Fruit fly (Drosophila melanogaster) whole organism, prepupa: ENCODE results near the gene Ctr1A.

Experiments used
- Blimp-1 ChIP-seq: fragments of 200-800 bp; sonication (Bioruptor generic); optimal IDR thresholded peaks from 3 replicates; lab custom pipeline; 2017; ENCODE audit warnings: missing biosample characterization, missing genetic modification characterization, mild to moderate bottlenecking, moderate library complexity, missing genetic modification reagents
- CG10631 ChIP-seq: fragments of 200-800 bp; sonication (Bioruptor generic); optimal IDR thresholded peaks from 2 replicates; lab custom pipeline; 2016; ENCODE audit warnings: missing biosample characterization, missing genetic modification characterization
- CG10669 ChIP-seq: fragments of 200-800 bp; sonication (Bioruptor generic); optimal IDR thresholded peaks from 3 replicates; lab custom pipeline; 2018; ENCODE audit warnings: missing biosample characterization, mild to moderate bottlenecking, missing genetic modification characterization, moderate library complexity
- CG11762 ChIP-seq: fragments of 200-800 bp; sonication (Bioruptor generic); optimal IDR thresholded peaks from 3 replicates; lab custom pipeline; 2016; ENCODE audit warnings: missing biosample characterization, missing genetic modification characterization; ENCODE audit not compliant: insufficient read depth
- CG11902 ChIP-seq: fragments of 200-800 bp; sonication (Bioruptor generic); optimal IDR thresholded peaks from 3 replicates; lab custom pipeline; 2016; ENCODE audit warnings: missing biosample characterization, missing genetic modification characterization
- CG15336 ChIP-seq: fragments of 200-800 bp; sonication (Bioruptor generic); IDR thresholded peaks from 2 replicates; pipeline ENCODE4 v1.3.6; 2022; ENCODE audit warnings: missing biosample characterization, missing genetic modification characterization
- CG1621 ChIP-seq: fragments of 200-800 bp; sonication (Bioruptor generic); optimal IDR thresholded peaks from 3 replicates; lab custom pipeline; 2018; ENCODE audit warnings: missing biosample characterization, mild to moderate bottlenecking, missing genetic modification characterization
- CG3032 ChIP-seq: fragments of 200-800 bp; optimal IDR thresholded peaks from 2 replicates; lab custom pipeline; 2019; ENCODE audit warnings: missing biosample characterization, mild to moderate bottlenecking, missing genetic modification characterization, moderate library complexity
- CG31627 ChIP-seq: fragments of 200-800 bp; sonication (Bioruptor generic); optimal IDR thresholded peaks from 3 replicates; lab custom pipeline; 2016; ENCODE audit warnings: missing biosample characterization, missing genetic modification characterization
- CG32006 ChIP-seq: fragments of 200-800 bp; sonication (Bioruptor generic); optimal IDR thresholded peaks from 3 replicates; lab custom pipeline; 2017; ENCODE audit warnings: missing biosample characterization, mild to moderate bottlenecking, missing genetic modification characterization
- CG34406 ChIP-seq: fragments of 200-800 bp; sonication (Bioruptor generic); optimal IDR thresholded peaks from 3 replicates; lab custom pipeline; 2016; ENCODE audit warnings: missing biosample characterization, missing genetic modification characterization
- CG4318 ChIP-seq: fragments of 200-800 bp; sonication (Bioruptor generic); optimal IDR thresholded peaks from 3 replicates; lab custom pipeline; 2017; ENCODE audit warnings: missing biosample characterization, mild to moderate bottlenecking, missing genetic modification characterization
- CG6163 ChIP-seq: fragments of 200-800 bp; sonication (Bioruptor generic); IDR thresholded peaks from 3 replicates; pipeline ENCODE4 v1.3.6; 2022; ENCODE audit warnings: missing biosample characterization, missing genetic modification characterization
- CG6276 ChIP-seq: fragments of 200-800 bp; sonication (Bioruptor generic); optimal IDR thresholded peaks from 2 replicates; lab custom pipeline; 2017; ENCODE audit warnings: missing biosample characterization, mild to moderate bottlenecking, missing genetic modification characterization
- CG6792 ChIP-seq: fragments of 200-800 bp; sonication (Bioruptor generic); optimal IDR thresholded peaks from 3 replicates; lab custom pipeline; 2016; ENCODE audit warnings: missing biosample characterization, missing genetic modification characterization
- CG6854 ChIP-seq: fragments of 200-800 bp; sonication (Bioruptor generic); optimal IDR thresholded peaks from 2 replicates; lab custom pipeline; 2017; ENCODE audit warnings: missing biosample characterization, mild to moderate bottlenecking, missing genetic modification characterization
- CG7368 ChIP-seq: fragments of 200-800 bp; sonication (Bioruptor generic); optimal IDR thresholded peaks from 3 replicates; lab custom pipeline; 2016; ENCODE audit warnings: missing biosample characterization, missing genetic modification characterization
- CG8319 ChIP-seq: fragments of 200-800 bp; sonication (Bioruptor generic); optimal IDR thresholded peaks from 3 replicates; lab custom pipeline; 2016; ENCODE audit warnings: missing biosample characterization, missing genetic modification characterization
- CG8632 ChIP-seq: fragments of 200-800 bp; sonication (Bioruptor generic); optimal IDR thresholded peaks from 3 replicates; lab custom pipeline; 2016; ENCODE audit warnings: missing biosample characterization, missing genetic modification characterization
- CG9139 ChIP-seq: fragments of 200-800 bp; sonication (Bioruptor generic); optimal IDR thresholded peaks from 3 replicates; lab custom pipeline; 2017; ENCODE audit warnings: missing biosample characterization, mild to moderate bottlenecking, missing genetic modification characterization
- Eip78C ChIP-seq: fragments of 200-800 bp; sonication (Bioruptor generic); peaks from one replicate; lab custom pipeline; 2016; ENCODE audit warnings: missing biosample characterization, missing genetic modification characterization
- Ets21C ChIP-seq: fragments of 200-800 bp; sonication (Bioruptor generic); optimal IDR thresholded peaks from 3 replicates; lab custom pipeline; 2016; ENCODE audit warnings: missing biosample characterization, missing genetic modification characterization
- Ets96B ChIP-seq: fragments of 200-800 bp; optimal IDR thresholded peaks from 2 replicates; lab custom pipeline; 2019; ENCODE audit warnings: missing biosample characterization, mild to moderate bottlenecking, missing genetic modification characterization, moderate library complexity
- Gug ChIP-seq: fragments of 200-800 bp; sonication (Bioruptor generic); IDR thresholded peaks from 2 replicates; pipeline ENCODE4 v1.3.6; 2022; ENCODE audit warnings: missing biosample characterization, missing genetic modification characterization
- Hr38 ChIP-seq: sonication (Bioruptor generic); optimal IDR thresholded peaks from 2 replicates; lab custom pipeline; 2016; ENCODE audit warnings: missing biosample characterization, missing genetic modification characterization
- Hr39 ChIP-seq: fragments of 200-800 bp; sonication (Bioruptor generic); optimal IDR thresholded peaks from 2 replicates; lab custom pipeline; 2016; ENCODE audit warnings: missing biosample characterization, missing genetic modification characterization
- Hr4 ChIP-seq: fragments of 200-800 bp; sonication (Bioruptor generic); optimal IDR thresholded peaks from 3 replicates; lab custom pipeline; 2016; ENCODE audit warnings: missing biosample characterization, missing genetic modification characterization
- Lpt ChIP-seq: fragments of 200-800 bp; sonication (Bioruptor generic); optimal IDR thresholded peaks from 3 replicates; lab custom pipeline; 2016; ENCODE audit warnings: missing biosample characterization, missing genetic modification characterization
- Met ChIP-seq: fragments of 200-800 bp; sonication (Bioruptor generic); optimal IDR thresholded peaks from 3 replicates; lab custom pipeline; 2016; ENCODE audit warnings: missing biosample characterization, missing genetic modification characterization
- Sox14 ChIP-seq: fragments of 200-800 bp; sonication (Bioruptor generic); optimal IDR thresholded peaks from 3 replicates; lab custom pipeline; 2016; ENCODE audit warnings: missing biosample characterization, missing genetic modification characterization
- achi ChIP-seq: fragments of 200-800 bp; sonication (Bioruptor generic); optimal IDR thresholded peaks from 3 replicates; lab custom pipeline; 2016; ENCODE audit warnings: missing biosample characterization, missing genetic modification characterization
- acj6 ChIP-seq: fragments of 200-800 bp; sonication (Bioruptor generic); optimal IDR thresholded peaks from 3 replicates; lab custom pipeline; 2016; ENCODE audit warnings: missing biosample characterization, missing genetic modification characterization
- cyc ChIP-seq: fragments of 200-800 bp; sonication (Bioruptor generic); optimal IDR thresholded peaks from 3 replicates; lab custom pipeline; 2016; ENCODE audit warnings: missing biosample characterization, missing genetic modification characterization
- dac ChIP-seq: fragments of 200-800 bp; sonication (Bioruptor generic); optimal IDR thresholded peaks from 2 replicates; lab custom pipeline; 2017; ENCODE audit warnings: missing biosample characterization, mild to moderate bottlenecking, missing genetic modification characterization
- dsx ChIP-seq: fragments of 200-800 bp; optimal IDR thresholded peaks from 3 replicates; lab custom pipeline; 2019; ENCODE audit warnings: missing biosample characterization, mild to moderate bottlenecking, missing genetic modification characterization, moderate library complexity; ENCODE audit not compliant: poor library complexity, severe bottlenecking
- eg ChIP-seq: fragments of 200-800 bp; sonication (Bioruptor generic); IDR thresholded peaks from 3 replicates; pipeline ENCODE4 v1.3.6; 2022; ENCODE audit warnings: missing biosample characterization, missing genetic modification characterization
- esn ChIP-seq: fragments of 200-800 bp; sonication (Bioruptor generic); optimal IDR thresholded peaks from 2 replicates; lab custom pipeline; 2016; ENCODE audit warnings: missing biosample characterization, mild to moderate bottlenecking, missing genetic modification characterization, moderate library complexity
- fd85E ChIP-seq: fragments of 200-800 bp; sonication (Bioruptor generic); optimal IDR thresholded peaks from 3 replicates; lab custom pipeline; 2016; ENCODE audit warnings: missing biosample characterization, missing genetic modification characterization
- net ChIP-seq: fragments of 200-800 bp; sonication (Bioruptor generic); optimal IDR thresholded peaks from 3 replicates; lab custom pipeline; 2016; ENCODE audit warnings: missing biosample characterization, missing genetic modification characterization
- pdm3 ChIP-seq: fragments of 200-800 bp; sonication (Bioruptor generic); optimal IDR thresholded peaks from 3 replicates; lab custom pipeline; 2016; ENCODE audit warnings: missing biosample characterization, missing genetic modification characterization
- salr ChIP-seq, 2 experiments: fragments of 200-800 bp; sonication (Bioruptor generic); optimal IDR thresholded peaks; 3 replicates each; lab custom pipeline; 2016 to 2018; ENCODE audit warnings: missing biosample characterization in 2 of 2, missing genetic modification characterization in 2 of 2, mild to moderate bottlenecking in 1 of 2
- ss ChIP-seq, 2 experiments: fragments of 200-800 bp; sonication (Bioruptor generic); optimal IDR thresholded peaks; 2 replicates in 1 of 2; 3 replicates in 1 of 2; lab custom pipeline; 2017 to 2018; ENCODE audit warnings: mild to moderate bottlenecking in 2 of 2, missing biosample characterization in 2 of 2, missing genetic modification characterization in 2 of 2, moderate library complexity in 1 of 2
- svp ChIP-seq: fragments of 200-800 bp; sonication (Bioruptor generic); peaks from one replicate; lab custom pipeline; 2016; ENCODE audit warnings: missing biosample characterization, missing genetic modification characterization
- topi ChIP-seq: fragments of 200-800 bp; sonication (Bioruptor generic); optimal IDR thresholded peaks from 3 replicates; lab custom pipeline; 2016; ENCODE audit warnings: missing biosample characterization, missing genetic modification characterization

The Ctr1A gene

DNA sequence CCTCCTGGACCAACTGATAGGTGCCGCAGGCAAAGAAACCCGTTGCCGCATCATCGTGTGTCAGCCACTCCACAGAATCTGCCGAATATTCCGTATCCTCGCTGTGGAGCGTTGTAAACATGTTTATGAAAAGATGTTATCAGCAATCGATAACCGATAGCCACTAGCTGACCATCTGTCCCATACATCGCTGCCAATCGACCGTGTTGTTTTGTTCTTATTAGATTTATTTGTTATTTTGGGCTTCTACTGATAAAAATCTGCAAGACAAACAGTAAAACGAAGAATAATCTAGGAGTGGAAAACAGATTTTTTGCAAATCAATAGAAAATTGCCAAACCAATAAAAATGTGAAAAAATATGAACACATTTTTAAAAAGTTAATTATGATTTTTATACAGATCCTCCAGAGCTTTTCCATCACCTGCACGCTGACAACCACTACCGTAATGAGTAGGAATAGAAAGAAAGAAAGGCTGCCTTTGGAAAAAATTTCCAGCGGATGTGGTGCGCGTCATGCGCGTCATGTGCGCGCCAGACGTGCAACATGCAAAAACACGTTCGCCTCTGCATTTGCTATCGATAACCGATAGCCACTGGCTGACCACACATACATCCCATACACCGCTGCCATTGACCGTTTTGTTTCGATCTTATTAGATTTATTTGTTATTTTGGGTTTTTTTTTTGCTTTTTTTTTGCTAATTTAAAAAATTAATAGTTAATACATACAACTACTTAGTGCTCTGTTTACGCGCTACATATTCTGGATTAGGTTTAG, 27.4 kb downstream of the Ctr1A start, which contains the start of gene CG3184:
Gene CG3184, minus strand, starts transcription at position 155 of the 781 bp plus-strand sequence.
- TF ChIP-seq eg (GFP tag; lab: Robert Waterston, UW) (no peak), CG6276 (GFP tag; lab: Kevin White, UChicago) (no peak), CG6163 (GFP tag; lab: Robert Waterston, UW) (no peak), Hr39 (GFP tag; lab: Kevin White, UChicago) (no peak), Met (no peak), dac (no peak), CG34406 (GFP tag; lab: Kevin White, UChicago) (no peak), net (GFP tag; lab: Kevin White, UChicago) (no peak), dsx (GFP tag; lab: Kevin White, UChicago) (no peak)
- TF ChIP-seq, all 60 proteins: peak for 0

DNA sequence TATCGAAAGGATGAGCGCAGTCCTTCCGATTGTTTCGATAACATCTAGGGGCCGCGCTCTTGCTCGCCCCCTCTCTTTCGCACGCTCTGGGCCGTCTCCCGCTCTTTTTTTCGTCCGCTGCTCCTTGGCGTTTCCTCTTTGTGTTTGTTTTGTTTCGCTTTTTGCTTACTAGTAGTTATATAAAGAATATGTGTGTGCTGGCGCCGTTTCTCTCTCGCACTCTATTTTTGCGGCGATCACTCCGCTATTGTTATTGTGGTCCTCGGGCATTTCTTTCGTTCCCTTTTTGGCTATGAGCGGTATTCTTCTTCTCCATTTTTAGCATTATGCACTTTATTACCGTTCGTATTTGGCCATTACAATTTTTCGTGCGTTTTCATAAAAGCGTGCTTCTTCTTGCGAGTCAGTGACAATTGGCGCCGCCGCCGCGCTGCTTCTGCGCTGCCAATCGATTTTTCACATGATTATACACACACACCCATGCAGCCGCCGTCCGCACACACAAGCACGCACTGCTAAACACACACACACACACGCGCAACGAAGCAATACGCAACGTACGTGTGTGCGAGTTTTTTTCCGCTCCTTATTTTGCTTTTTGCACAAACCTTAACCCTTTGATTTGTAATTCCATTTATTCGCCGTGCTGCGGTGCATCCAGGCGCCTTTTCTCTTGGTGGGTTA, 32.8 kb downstream of the Ctr1A start:
- TF ChIP-seq CG31627 (GFP tag; lab: Kevin White, UChicago) (no peak), topi (GFP tag; lab: Kevin White, UChicago) (no peak), CG11902 (GFP tag; lab: Kevin White, UChicago) (no peak), Ets96B (tag; lab: Kevin White, UChicago) (peak; percentile 0), dac (no peak), CG4318 (GFP tag; lab: Kevin White, UChicago) (no peak), net (GFP tag; lab: Kevin White, UChicago) (no peak), Blimp-1 (no peak), CG6854 (GFP tag; lab: Kevin White, UChicago) (no peak), salr (GFP tag; optimal IDR thresholded peaks at IDR 0.05; lab: Kevin White, UChicago) (no peak), Lpt (GFP tag; lab: Kevin White, UChicago) (no peak), CG7368 (no peak), CG8632 (GFP tag; lab: Kevin White, UChicago) (no peak), CG10669 (GFP tag; lab: Kevin White, UChicago) (no peak), cyc (GFP tag; lab: Kevin White, UChicago) (no peak), CG1621 (peak; percentile 43), eg (GFP tag; lab: Robert Waterston, UW) (no peak), CG15336 (no peak), CG32006 (GFP tag; lab: Kevin White, UChicago) (no peak), Sox14 (GFP tag; lab: Kevin White, UChicago) (peak; percentile 3), CG8319 (no peak), CG6276 (GFP tag; lab: Kevin White, UChicago) (no peak), ss (GFP tag; optimal IDR thresholded peaks at IDR 0.05; lab: Kevin White, UChicago) (peak in 1 of 2 experiments; percentile 73), dsx (GFP tag; lab: Kevin White, UChicago) (no peak), fd85E (GFP tag; lab: Kevin White, UChicago) (no peak), svp (GFP tag; lab: Kevin White, UChicago) (no peak), Hr38 (no peak), Hr4 (GFP tag; lab: Kevin White, UChicago) (no peak), CG3032 (tag; lab: Kevin White, UChicago) (no peak), Eip78C (GFP tag; lab: Kevin White, UChicago) (peak; percentile 69), esn (GFP tag; lab: Kevin White, UChicago) (no peak)

DNA sequence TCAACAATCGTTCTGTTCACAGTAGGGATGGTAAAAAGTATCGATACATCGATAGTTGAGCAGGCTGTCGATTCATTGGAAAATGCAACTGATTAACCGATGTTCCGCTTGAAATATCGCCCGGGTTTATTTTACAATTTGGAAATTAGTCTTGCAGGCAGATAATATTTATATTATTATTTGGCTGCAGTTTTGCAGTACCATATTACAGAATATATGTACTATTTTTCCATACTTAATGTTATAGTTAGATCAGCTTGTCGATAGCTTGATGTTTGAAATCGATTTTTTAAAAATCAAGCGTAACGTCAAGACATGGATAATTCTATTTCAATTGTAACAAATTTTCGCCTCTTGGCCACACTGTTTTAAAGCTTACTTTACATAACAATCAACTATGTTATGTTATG, 33.5 kb downstream of the Ctr1A start, which contains the start of gene CG14442:
Gene CG14442, minus strand, starts transcription at position 29 of the 410 bp plus-strand sequence.
- TF ChIP-seq CG11762 (GFP tag; lab: Kevin White, UChicago) (no peak), acj6 (GFP tag; lab: Kevin White, UChicago) (no peak), achi (GFP tag; lab: Kevin White, UChicago) (peak; percentile 40), svp (GFP tag; lab: Kevin White, UChicago) (peak; percentile 76), pdm3 (GFP tag; lab: Kevin White, UChicago) (peak; percentile 25), Met (peak; percentile 45), CG9139 (GFP tag; lab: Kevin White, UChicago) (no peak), CG31627 (GFP tag; lab: Kevin White, UChicago) (peak; percentile 44), Eip78C (GFP tag; lab: Kevin White, UChicago) (peak; percentile 47), CG1621 (no peak), Gug (GFP tag; lab: Robert Waterston, UW) (no peak), CG8319 (peak; percentile 15), CG32006 (GFP tag; lab: Kevin White, UChicago) (peak; percentile 18), CG7368 (no peak), Hr38 (no peak), CG15336 (no peak), CG10631 (GFP tag; lab: Kevin White, UChicago) (peak; percentile 27), Blimp-1 (no peak), Ets21C (GFP tag; lab: Kevin White, UChicago) (peak; percentile 40), cyc (GFP tag; lab: Kevin White, UChicago) (peak; percentile 24), CG3032 (tag; lab: Kevin White, UChicago) (peak; percentile 12), CG6792 (GFP tag; lab: Kevin White, UChicago) (no peak)
